Worm (Caenorhabditis elegans) whole organism, young adult: Measurements from ENCODE around the gene sre-27.
"Not testable (repeated sequence)": the region's sequence is repeated elsewhere in the genome, so short reads cannot be mapped to it uniquely, and the experiment has no call there.

Experiments
- B0336.3 ChIP-seq: fragments of 200-800 bp; sonication (Bioruptor generic); IDR thresholded peaks from 2 replicates; pipeline ENCODE4 v1.3.6; 2022; ENCODE audit warnings: missing genetic modification characterization, missing compliant biosample characterization
- D2030.7 ChIP-seq: fragments of 200-800 bp; sonication (Bioruptor generic); IDR thresholded peaks from 2 replicates; pipeline ENCODE4 v1.3.6; 2022; ENCODE audit warnings: missing genetic modification reagents, missing genetic modification characterization, missing compliant biosample characterization
- F10E7.11 ChIP-seq: sonication (generic microtip); optimal IDR thresholded peaks from 2 replicates; lab custom pipeline; 2017; ENCODE audit warnings: mild to moderate bottlenecking, missing genetic modification characterization, moderate library complexity, missing compliant biosample characterization
- F39B2.1 ChIP-seq: fragments of 200-800 bp; sonication (Bioruptor generic); IDR thresholded peaks from 2 replicates; pipeline ENCODE4 v1.3.6; 2022; ENCODE audit warnings: missing genetic modification reagents, missing genetic modification characterization, missing compliant biosample characterization
- F52B5.7 ChIP-seq: sonication (generic microtip); optimal IDR thresholded peaks from 2 replicates; lab custom pipeline; 2016; ENCODE audit warnings: mild to moderate bottlenecking, missing genetic modification characterization, missing compliant biosample characterization
- F55B11.4 ChIP-seq: sonication (generic microtip); optimal IDR thresholded peaks from 2 replicates; lab custom pipeline; 2016; ENCODE audit warnings: missing compliant biosample characterization, missing genetic modification characterization, borderline replicate concordance; ENCODE audit not compliant: insufficient read depth
- F57A8.1 ChIP-seq: fragments of 200-800 bp; sonication (Bioruptor generic); optimal IDR thresholded peaks from 2 replicates; lab custom pipeline; 2018; ENCODE audit warnings: mild to moderate bottlenecking, missing genetic modification characterization, moderate library complexity, missing compliant biosample characterization
- K11D2.4 ChIP-seq: fragments of 200-800 bp; sonication (Bioruptor generic); IDR thresholded peaks from 2 replicates; pipeline ENCODE4 v1.3.6; 2022; ENCODE audit warnings: missing genetic modification reagents, missing genetic modification characterization, missing compliant biosample characterization
- T07F8.4 ChIP-seq: sonication (generic microtip); optimal IDR thresholded peaks from 2 replicates; lab custom pipeline; 2016; ENCODE audit warnings: mild to moderate bottlenecking, missing genetic modification characterization, moderate library complexity, missing compliant biosample characterization
- T26A5.8 ChIP-seq: sonication (generic microtip); optimal IDR thresholded peaks from 2 replicates; lab custom pipeline; 2016; ENCODE audit warnings: missing genetic modification characterization, missing compliant biosample characterization
- Y53F4B.3 ChIP-seq: fragments of 200-800 bp; sonication (Bioruptor generic); IDR thresholded peaks from 2 replicates; pipeline ENCODE4 v1.3.6; 2022; ENCODE audit warnings: missing genetic modification reagents, missing genetic modification characterization, missing compliant biosample characterization
- Y67H2A.10 ChIP-seq: fragments of 200-800 bp; sonication (Bioruptor generic); conservative IDR thresholded peaks from 2 replicates; pipeline ENCODE4 v1.3.6; 2022; ENCODE audit warnings: missing genetic modification reagents, missing genetic modification characterization, missing compliant biosample characterization
- ama-1 ChIP-seq, 3 experiments: fragments of 150-350 bp in 1 of 3; sonication (generic microtip) in 2 of 3; optimal IDR thresholded peaks; 2 replicates each; lab custom pipeline; 2014 to 2018; ENCODE audit warnings: missing biosample characterization in 2 of 3, missing genetic modification characterization in 2 of 3, missing genetic modification reagents in 2 of 3
- aptf-2 ChIP-seq: fragments of 200-800 bp; sonication (Bioruptor generic); conservative IDR thresholded peaks from 2 replicates; pipeline ENCODE4 v1.3.6; 2022; ENCODE audit warnings: missing genetic modification reagents, missing genetic modification characterization, missing compliant biosample characterization
- attf-5 ChIP-seq: fragments of 200-800 bp; sonication (Bioruptor generic); optimal IDR thresholded peaks from 2 replicates; lab custom pipeline; 2018; ENCODE audit warnings: mild to moderate bottlenecking, missing genetic modification characterization, missing compliant biosample characterization
- ccch-3 ChIP-seq: fragments of 200-800 bp; sonication (Bioruptor generic); optimal IDR thresholded peaks from 2 replicates; lab custom pipeline; 2018; ENCODE audit warnings: mild to moderate bottlenecking, missing genetic modification characterization, missing compliant biosample characterization
- ceh-40 ChIP-seq: fragments of 200-800 bp; sonication (Bioruptor generic); IDR thresholded peaks from 2 replicates; pipeline ENCODE4 v1.3.6; 2022; ENCODE audit warnings: missing genetic modification characterization, missing compliant biosample characterization
- chd-7 ChIP-seq: sonication (generic microtip); optimal IDR thresholded peaks from 2 replicates; lab custom pipeline; 2016; ENCODE audit warnings: mild to moderate bottlenecking, missing genetic modification characterization, moderate library complexity, missing compliant biosample characterization
- ekl-4 ChIP-seq: fragments of 200-800 bp; sonication (Bioruptor generic); IDR thresholded peaks from 2 replicates; pipeline ENCODE4 v1.3.6; 2022; ENCODE audit warnings: missing genetic modification reagents, missing genetic modification characterization, missing compliant biosample characterization
- fkh-3 ChIP-seq: sonication (generic microtip); optimal IDR thresholded peaks from 2 replicates; lab custom pipeline; 2016; ENCODE audit warnings: mild to moderate bottlenecking, missing genetic modification characterization, missing compliant biosample characterization
- gei-17 ChIP-seq: fragments of 200-800 bp; sonication (Bioruptor generic); optimal IDR thresholded peaks from 2 replicates; lab custom pipeline; 2018; ENCODE audit warnings: mild to moderate bottlenecking, missing genetic modification characterization, missing compliant biosample characterization
- madf-10 ChIP-seq: sonication (generic microtip); optimal IDR thresholded peaks from 2 replicates; lab custom pipeline; 2016; ENCODE audit warnings: mild to moderate bottlenecking, missing genetic modification characterization, missing compliant biosample characterization
- mxl-1 ChIP-seq: sonication (generic microtip); optimal IDR thresholded peaks from 2 replicates; lab custom pipeline; 2016; ENCODE audit warnings: missing genetic modification characterization, missing compliant biosample characterization
- nfyb-1 ChIP-seq: fragments of 200-800 bp; sonication (Bioruptor generic); IDR thresholded peaks from 2 replicates; pipeline ENCODE4 v1.3.6; 2022; ENCODE audit warnings: missing genetic modification reagents, missing genetic modification characterization, missing compliant biosample characterization
- nhr-120 ChIP-seq: fragments of 200-800 bp; sonication (Bioruptor generic); IDR thresholded peaks from 2 replicates; pipeline ENCODE4 v1.3.6; 2022; ENCODE audit warnings: missing genetic modification characterization, missing compliant biosample characterization
- rcor-1 ChIP-seq: fragments of 200-800 bp; sonication (Bioruptor generic); IDR thresholded peaks from 2 replicates; pipeline ENCODE4 v1.3.6; 2022; ENCODE audit warnings: missing genetic modification reagents, missing genetic modification characterization, missing compliant biosample characterization
- repo-1 ChIP-seq: sonication (generic microtip); optimal IDR thresholded peaks from 2 replicates; lab custom pipeline; 2017; ENCODE audit warnings: mild to moderate bottlenecking, missing genetic modification characterization, missing compliant biosample characterization
- sea-2 ChIP-seq: fragments of 200-800 bp; sonication (Bioruptor generic); IDR thresholded peaks from 2 replicates; pipeline ENCODE4 v1.3.6; 2022; ENCODE audit warnings: missing genetic modification characterization, missing compliant biosample characterization
- snpc-1.1 ChIP-seq: sonication (generic microtip); optimal IDR thresholded peaks from 2 replicates; lab custom pipeline; 2017; ENCODE audit warnings: missing genetic modification characterization, mild to moderate bottlenecking, missing compliant biosample characterization, antibody characterized with exemption, moderate library complexity, missing genotype, missing genetic modification reagents; ENCODE audit not compliant: insufficient read depth
- sptf-2 ChIP-seq: fragments of 200-800 bp; sonication (Bioruptor generic); optimal IDR thresholded peaks from 2 replicates; lab custom pipeline; 2018; ENCODE audit warnings: mild to moderate bottlenecking, missing genetic modification characterization, missing compliant biosample characterization
- tbp1 ChIP-seq: fragments of 200-800 bp; sonication (Bioruptor generic); optimal IDR thresholded peaks from 2 replicates; lab custom pipeline; 2018; ENCODE audit warnings: mild to moderate bottlenecking, missing genetic modification characterization, missing compliant biosample characterization
- tbx-9 ChIP-seq: sonication (generic microtip); optimal IDR thresholded peaks from 2 replicates; lab custom pipeline; 2016; ENCODE audit warnings: borderline replicate concordance, missing genetic modification characterization, inconsistent platforms, missing compliant biosample characterization
- unc-130 ChIP-seq: sonication (generic microtip); optimal IDR thresholded peaks from 2 replicates; lab custom pipeline; 2016; ENCODE audit warnings: missing genetic modification reagents, missing genetic modification characterization, missing compliant biosample characterization
- unc-62 ChIP-seq: fragments of 150-350 bp; optimal IDR thresholded peaks from 2 replicates; lab custom pipeline; 2014; ENCODE audit warnings: missing biosample characterization, missing genetic modification reagents, missing genetic modification characterization
- xnd-1 ChIP-seq: sonication (generic microtip); optimal IDR thresholded peaks from 2 replicates; lab custom pipeline; 2016; ENCODE audit warnings: missing genotype, missing genetic modification reagents, missing genetic modification characterization, missing compliant biosample characterization
- ztf-25 ChIP-seq: fragments of 200-800 bp; sonication (Bioruptor generic); IDR thresholded peaks from 2 replicates; pipeline ENCODE4 v1.3.6; 2022; ENCODE audit warnings: missing genetic modification reagents, missing genetic modification characterization, missing compliant biosample characterization
- ztf-28 ChIP-seq: fragments of 200-800 bp; sonication (Bioruptor generic); IDR thresholded peaks from 2 replicates; pipeline ENCODE4 v1.3.6; 2022; ENCODE audit warnings: missing genetic modification reagents, missing genetic modification characterization, missing compliant biosample characterization

The sre-27 gene

ce11 chrII:12448241-12448640, 30.8 kb upstream of the sre-27 start, which contains the start of gene srh-27:
srh-27 (plus strand) TSS chrII:12448541.
- TF ChIP-seq D2030.7 (GFP tag; lab: Robert Waterston, UW), result no peak
- TF ChIP-seq mxl-1 (tag; lab: Kevin White, UChicago), result no peak
- TF ChIP-seq aptf-2 (GFP tag; lab: Robert Waterston, UW), result no peak
- no peak for TF ChIP-seq tbx-9 (tag; lab: Kevin White, UChicago)
- no peak for TF ChIP-seq ztf-25 (GFP tag; lab: Robert Waterston, UW)
- TF ChIP-seq xnd-1 (tag; lab: Kevin White, UChicago), result no peak
- TF ChIP-seq madf-10 (tag; lab: Kevin White, UChicago), result no peak
- TF ChIP-seq ama-1 (optimal IDR thresholded peaks at IDR 0.05; lab: Kevin White, UChicago), result no peak
- TF ChIP-seq ama-1 (GFP tag; optimal IDR thresholded peaks at IDR 0.05; lab: Kevin White, UChicago), result no peak
- no peak for TF ChIP-seq unc-62 (GFP tag; lab: Kevin White, UChicago)
- no peak for TF ChIP-seq F52B5.7 (tag; lab: Kevin White, UChicago)
- no peak for TF ChIP-seq F39B2.1 (GFP tag; lab: Robert Waterston, UW)
- no peak for TF ChIP-seq ccch-3 (GFP tag; lab: Kevin White, UChicago)
- no peak for TF ChIP-seq T26A5.8 (tag; lab: Kevin White, UChicago)

ce11 chrII:12444679-12445376, 27.4 kb upstream of the sre-27 start, which contains the start of the genes W05H5.1 and pitr-6:
W05H5.1 (minus strand) TSS chrII:12444779.
pitr-6 (plus strand) TSS chrII:12445326.
- 0 out of 2 replicates have a peak, but pooled peaks have one; percentile 15 for TF ChIP-seq ztf-28 (GFP tag; lab: Robert Waterston, UW)
- TF ChIP-seq K11D2.4 (GFP tag; lab: Robert Waterston, UW), result no peak

ce11 chrII:12441164-12441563, 23.8 kb upstream of the sre-27 start, which contains the start of gene Y57A10C.10:
Y57A10C.10 (minus strand) TSS chrII:12441264.
- not testable (repeated sequence) for TF ChIP-seq rcor-1 (GFP tag; lab: Robert Waterston, UW); gei-17 (GFP tag; lab: Kevin White, UChicago); D2030.7 (GFP tag; lab: Robert Waterston, UW)

ce11 chrII:12438441-12438840, 21.0 kb upstream of the sre-27 start, which contains the start of gene Y57A10C.9:
Y57A10C.9 (minus strand) TSS chrII:12438541.
- TF ChIP-seq unc-130 (GFP tag; lab: Kevin White, UChicago), result no peak
- TF ChIP-seq madf-10 (tag; lab: Kevin White, UChicago), result no peak
- no peak for TF ChIP-seq ccch-3 (GFP tag; lab: Kevin White, UChicago)
- no peak for TF ChIP-seq Y67H2A.10 (GFP tag; lab: Robert Waterston, UW)
- no peak for TF ChIP-seq repo-1 (tag; lab: Kevin White, UChicago)
- no peak for TF ChIP-seq tbp1 (GFP tag; lab: Kevin White, UChicago)
- TF ChIP-seq attf-5 (GFP tag; lab: Kevin White, UChicago), result no peak
- no peak for TF ChIP-seq ceh-40 (GFP tag; lab: Robert Waterston, UW)
- TF ChIP-seq fkh-3 (tag; lab: Kevin White, UChicago), result no peak

- no peak for TF ChIP-seq F57A8.1 (GFP tag; lab: Kevin White, UChicago)
- no peak for TF ChIP-seq aptf-2 (GFP tag; lab: Robert Waterston, UW)
- no peak for TF ChIP-seq unc-62 (GFP tag; lab: Kevin White, UChicago)
- TF ChIP-seq F55B11.4 (tag; lab: Kevin White, UChicago), result no peak
- no peak for TF ChIP-seq ekl-4 (GFP tag; lab: Robert Waterston, UW)
- no peak for TF ChIP-seq chd-7 (tag; lab: Kevin White, UChicago)
- TF ChIP-seq B0336.3 (GFP tag; lab: Robert Waterston, UW), result no peak
- no peak for TF ChIP-seq ccch-3 (GFP tag; lab: Kevin White, UChicago)
- no peak for TF ChIP-seq T07F8.4
- TF ChIP-seq ama-1 (optimal IDR thresholded peaks at IDR 0.05; lab: Kevin White, UChicago), result no peak
- TF ChIP-seq ama-1 (GFP tag; optimal IDR thresholded peaks at IDR 0.05; lab: Kevin White, UChicago), result no peak
- no peak for TF ChIP-seq Y53F4B.3
- no peak for TF ChIP-seq sea-2 (GFP tag; lab: Robert Waterston, UW)
- TF ChIP-seq Y67H2A.10 (GFP tag; lab: Robert Waterston, UW), result no peak
- no peak for TF ChIP-seq snpc-1.1 (tag; lab: Kevin White, UChicago)
- no peak for TF ChIP-seq F10E7.11 (tag; lab: Kevin White, UChicago)
- no peak for TF ChIP-seq sptf-2 (GFP tag; lab: Kevin White, UChicago)
- TF ChIP-seq nfyb-1 (GFP tag; lab: Robert Waterston, UW), result no peak
- no peak for TF ChIP-seq nhr-120 (GFP tag; lab: Robert Waterston, UW)
Measured at ce11 chrII:12436717-12437116, 19.3 kb upstream of the sre-27 start.
